Worm (Caenorhabditis elegans): ENCODE results near the gene phf-30.

The phf-30 gene

ce11 chrV:8518822-8519392 lies 50.1 kb downstream of the phf-30 start, which contains the start of gene F45F2.10:
Gene F45F2.10, minus strand, starts transcription at chrV:8518872.
- no peak for TF ChIP-seq hmbx-1 (tag; optimal IDR thresholded peaks at IDR 0.05)
- TF ChIP-seq hnd-1 (tag; optimal IDR thresholded peaks at IDR 0.05) = no peak
- no peak for TF ChIP-seq F13C5.2 (tag; optimal IDR thresholded peaks at IDR 0.05)
- no peak for TF ChIP-seq flt-1 (GFP tag; IDR thresholded peaks at IDR 0.05)
- TF ChIP-seq ama-1 (optimal IDR thresholded peaks at IDR 0.05) = no peak
- no peak for TF ChIP-seq tra-4 (tag; optimal IDR thresholded peaks at IDR 0.05)
- no peak for TF ChIP-seq sea-1 (GFP tag; conservative IDR thresholded peaks at IDR 0.05)
- no peak for TF ChIP-seq hmg-4 (GFP tag; optimal IDR thresholded peaks at IDR 0.05)
- TF ChIP-seq pes-1 (GFP tag; IDR thresholded peaks at IDR 0.05) = no peak
- no peak for TF ChIP-seq ceh-13 (GFP tag; optimal IDR thresholded peaks at IDR 0.05)
- TF ChIP-seq B0310.2 (tag; optimal IDR thresholded peaks at IDR 0.05) = no peak
- TF ChIP-seq tbx-11 (GFP tag; IDR thresholded peaks at IDR 0.05) = no peak
- TF ChIP-seq scrt-1 (GFP tag; IDR thresholded peaks at IDR 0.05) = no peak
- TF ChIP-seq aly-1 (tag; optimal IDR thresholded peaks at IDR 0.05) = no peak
- TF ChIP-seq ceh-36 (tag; optimal IDR thresholded peaks at IDR 0.05) = no peak
- no peak for TF ChIP-seq tbx-37 (GFP tag; conservative IDR thresholded peaks at IDR 0.05)
- TF ChIP-seq ets-7 (tag; optimal IDR thresholded peaks at IDR 0.05) = no peak
